Fruit fly (Drosophila melanogaster): Measurements from ENCODE around the gene CG31446.

Gene CG31446

dm6 chr3R:15677550-15677973 lies 15.3 kb upstream of the CG31446 start (continued):
- no peak for TF ChIP-seq CG1602 (GFP tag; optimal IDR thresholded peaks at IDR 0.05)
- no peak for TF ChIP-seq disco-r (GFP tag; optimal IDR thresholded peaks at IDR 0.05)
- no peak for TF ChIP-seq btn (GFP tag; optimal IDR thresholded peaks at IDR 0.05)
- TF ChIP-seq da (GFP tag; optimal IDR thresholded peaks at IDR 0.05) = no peak
- TF ChIP-seq CG17361 (GFP tag; IDR thresholded peaks at IDR 0.05) = no peak
- no peak for TF ChIP-seq esg (GFP tag; conservative IDR thresholded peaks at IDR 0.05)
- TF ChIP-seq Nf-YC (tag; optimal IDR thresholded peaks at IDR 0.05) = no peak
- TF ChIP-seq pnt (GFP tag; optimal IDR thresholded peaks at IDR 0.05) = no peak
- TF ChIP-seq vfl (GFP tag; optimal IDR thresholded peaks at IDR 0.05) = no peak
- peak; percentile 48; the same call in 1 of the 3 replicates for TF ChIP-seq zfh1 (GFP tag; IDR thresholded peaks at IDR 0.05)
- TF ChIP-seq Ets65A (GFP tag) = no peak
- TF ChIP-seq CG12236 (GFP tag; optimal IDR thresholded peaks at IDR 0.05) = no peak
- no peak for TF ChIP-seq Tbp (GFP tag; optimal IDR thresholded peaks at IDR 0.05)
- no peak for TF ChIP-seq Rx (GFP tag; IDR thresholded peaks at IDR 0.05)
- no peak for TF ChIP-seq Jarid2 (GFP tag; optimal IDR thresholded peaks at IDR 0.05)
- TF ChIP-seq Doc3 (GFP tag; IDR thresholded peaks at IDR 0.05; ENCODE audit: partially characterized antibody) = no peak
- TF ChIP-seq gcm2 (GFP tag; optimal IDR thresholded peaks at IDR 0.05) = no peak
- no peak for TF ChIP-seq cg (GFP tag; optimal IDR thresholded peaks at IDR 0.05)
- TF ChIP-seq emc (GFP tag; optimal IDR thresholded peaks at IDR 0.05) = no peak
- peak; percentile 16 for TF ChIP-seq CG4707 (GFP tag; optimal IDR thresholded peaks at IDR 0.05)
- TF ChIP-seq CG10979 (tag; optimal IDR thresholded peaks at IDR 0.05) = no peak
- TF ChIP-seq CG4424 (GFP tag; optimal IDR thresholded peaks at IDR 0.05) = peak; percentile 8
- TF ChIP-seq toy (GFP tag; IDR thresholded peaks at IDR 0.05) = no peak
- no peak for TF ChIP-seq croc (GFP tag; conservative IDR thresholded peaks at IDR 0.05)
- TF ChIP-seq Atf6 (GFP tag; IDR thresholded peaks at IDR 0.05) = no peak
- 0 out of 2 replicates have a peak, but pooled peaks have one; percentile 21 for TF ChIP-seq CG4360 (GFP tag; IDR thresholded peaks at IDR 0.05)
- peak; percentile 57 for TF ChIP-seq Asciz (GFP tag; optimal IDR thresholded peaks at IDR 0.05)
- no peak for TF ChIP-seq Taf1 (GFP tag; IDR thresholded peaks at IDR 0.05)
- no peak for TF ChIP-seq Elba2 (GFP tag; optimal IDR thresholded peaks at IDR 0.05)
- TF ChIP-seq CG2199 (GFP tag; IDR thresholded peaks at IDR 0.05) = no peak
- TF ChIP-seq CrebB (tag; optimal IDR thresholded peaks at IDR 0.05) = no peak
- TF ChIP-seq Adf1 (GFP tag; IDR thresholded peaks at IDR 0.05) = no peak
- no peak; the same call in 1 of the 2 replicates for TF ChIP-seq ara (GFP tag; IDR thresholded peaks at IDR 0.05)
- TF ChIP-seq CG6254 (GFP tag; optimal IDR thresholded peaks at IDR 0.05) = peak; percentile 3
- no peak for TF ChIP-seq Dek (tag; optimal IDR thresholded peaks at IDR 0.05)
- TF ChIP-seq pan (optimal IDR thresholded peaks at IDR 0.05) = no peak
- no peak for TF ChIP-seq pan (GFP tag; optimal IDR thresholded peaks at IDR 0.05 in 1 of 2, IDR thresholded peaks at IDR 0.05 in 1 of 2)
- no peak for TF ChIP-seq CG3281 (GFP tag; optimal IDR thresholded peaks at IDR 0.05)
- TF ChIP-seq CG5245 (GFP tag; optimal IDR thresholded peaks at IDR 0.05) = no peak
- TF ChIP-seq inv (GFP tag; IDR thresholded peaks at IDR 0.05; ENCODE audit: partially characterized antibody) = no peak
- no peak for TF ChIP-seq Gsc (GFP tag; IDR thresholded peaks at IDR 0.05)
- no peak for TF ChIP-seq CG12744 (GFP tag; optimal IDR thresholded peaks at IDR 0.05)
- TF ChIP-seq unpg (GFP tag; optimal IDR thresholded peaks at IDR 0.05) = no peak
- TF ChIP-seq tin (GFP tag; optimal IDR thresholded peaks at IDR 0.05) = no peak
- TF ChIP-seq fd64A (GFP tag; optimal IDR thresholded peaks at IDR 0.05) = peak; percentile 40
- peak; percentile 29 for TF ChIP-seq org-1 (GFP tag; optimal IDR thresholded peaks at IDR 0.05)
- TF ChIP-seq Sin3A (optimal IDR thresholded peaks at IDR 0.05) = no peak
- TF ChIP-seq D (optimal IDR thresholded peaks at IDR 0.05) = no peak
- peak; percentile 50 for TF ChIP-seq D (GFP tag; optimal IDR thresholded peaks at IDR 0.05)
- TF ChIP-seq kni (GFP tag; optimal IDR thresholded peaks at IDR 0.05) = peak; percentile 38
- TF ChIP-seq Dbx (GFP tag; IDR thresholded peaks at IDR 0.05) = no peak
- TF ChIP-seq H15 (GFP tag; IDR thresholded peaks at IDR 0.05) = no peak
- no peak for TF ChIP-seq cato (GFP tag; optimal IDR thresholded peaks at IDR 0.05; ENCODE audit: borderline replicate concordance)
- TF ChIP-seq ind (GFP tag; optimal IDR thresholded peaks at IDR 0.05) = no peak

All from whole organism, embryonic.